Worm (Caenorhabditis elegans) whole organism, L2 larva: ENCODE results near the gene F32D1.8.

Experiments used
- C34F6.9 ChIP-seq: fragments of 150-350 bp; optimal IDR thresholded peaks from 2 replicates; lab custom pipeline; 2014; ENCODE audit warnings: missing biosample characterization, missing genetic modification characterization
- F13H6.1 ChIP-seq: sonication (generic microtip); optimal IDR thresholded peaks from 2 replicates; lab custom pipeline; 2016; ENCODE audit warnings: missing genetic modification characterization, missing compliant biosample characterization
- R02D3.7 ChIP-seq: fragments of 150-350 bp; optimal IDR thresholded peaks from 2 replicates; lab custom pipeline; 2014; ENCODE audit warnings: missing biosample characterization, missing genetic modification characterization
- Y55F3AM.14 ChIP-seq: fragments of 200-800 bp; sonication (Bioruptor generic); optimal IDR thresholded peaks from 2 replicates; lab custom pipeline; 2018; ENCODE audit warnings: mild to moderate bottlenecking, missing genetic modification characterization, missing compliant biosample characterization
- ZK546.5 ChIP-seq: sonication (generic microtip); optimal IDR thresholded peaks from 2 replicates; lab custom pipeline; 2017; ENCODE audit warnings: missing biosample characterization, missing genetic modification characterization
- alr-1 ChIP-seq: fragments of 150-350 bp; optimal IDR thresholded peaks from 2 replicates; lab custom pipeline; 2014; ENCODE audit warnings: missing biosample characterization, missing genetic modification characterization
- aly-2 ChIP-seq: fragments of 150-350 bp; optimal IDR thresholded peaks from 2 replicates; lab custom pipeline; 2014; ENCODE audit warnings: missing biosample characterization, missing genetic modification characterization
- ama-1 ChIP-seq: fragments of 150-350 bp; optimal IDR thresholded peaks from 2 replicates; lab custom pipeline; 2018; ENCODE audit warnings: inconsistent platforms
- blmp-1 ChIP-seq: sonication (generic microtip); optimal IDR thresholded peaks from 2 replicates; lab custom pipeline; 2017; ENCODE audit warnings: missing genetic modification characterization, mild to moderate bottlenecking, missing compliant biosample characterization, antibody characterized with exemption, moderate library complexity; ENCODE audit not compliant: insufficient read depth
- ceh-82 ChIP-seq: fragments of 150-350 bp; optimal IDR thresholded peaks from 2 replicates; lab custom pipeline; 2014; ENCODE audit warnings: missing biosample characterization, missing genetic modification characterization
- dmd-4 ChIP-seq: sonication (generic microtip); optimal IDR thresholded peaks from 2 replicates; lab custom pipeline; 2017; ENCODE audit warnings: missing biosample characterization, missing genetic modification characterization
- egl-27 ChIP-seq: sonication (generic microtip); optimal IDR thresholded peaks from 3 replicates; lab custom pipeline; 2017; ENCODE audit warnings: missing biosample characterization, missing genetic modification reagents, missing genetic modification characterization
- elt-1 ChIP-seq: fragments of 150-350 bp; optimal IDR thresholded peaks from 2 replicates; lab custom pipeline; 2014; ENCODE audit warnings: missing biosample characterization, missing genetic modification characterization
- elt-3 ChIP-seq: sonication (generic microtip); optimal IDR thresholded peaks from 2 replicates; lab custom pipeline; 2017; ENCODE audit warnings: missing biosample characterization, missing genetic modification characterization
- fos-1 ChIP-seq: fragments of 150-350 bp; optimal IDR thresholded peaks from 2 replicates; lab custom pipeline; 2014; ENCODE audit warnings: missing biosample characterization, missing genetic modification characterization
- gmeb-1 ChIP-seq: fragments of 150-350 bp; optimal IDR thresholded peaks from 2 replicates; lab custom pipeline; 2014; ENCODE audit warnings: missing biosample characterization, missing genetic modification characterization
- lin-11 ChIP-seq: fragments of 150-350 bp; sonication (generic microtip); optimal IDR thresholded peaks from 2 replicates; lab custom pipeline; 2014; ENCODE audit warnings: missing biosample characterization, missing genetic modification characterization, inconsistent platforms, mixed read lengths
- lin-13 ChIP-seq: fragments of 150-350 bp; optimal IDR thresholded peaks from 2 replicates; lab custom pipeline; 2014; ENCODE audit warnings: missing biosample characterization, missing genetic modification reagents, missing genetic modification characterization
- lin-39 ChIP-seq: fragments of 150-350 bp; optimal IDR thresholded peaks from 2 replicates; lab custom pipeline; 2014; ENCODE audit warnings: missing biosample characterization, missing genetic modification reagents, missing genetic modification characterization
- lsy-2 ChIP-seq, 2 experiments: fragments of 150-350 bp in 1 of 2; sonication (generic microtip) in 1 of 2; optimal IDR thresholded peaks; 2 replicates each; lab custom pipeline; 2014 to 2017; ENCODE audit warnings: missing biosample characterization in 2 of 2, missing genetic modification characterization in 2 of 2
- mab-5 ChIP-seq: fragments of 150-350 bp; optimal IDR thresholded peaks from 2 replicates; lab custom pipeline; 2014; ENCODE audit warnings: missing biosample characterization, missing genetic modification characterization
- mbf-1 ChIP-seq: sonication (generic microtip); optimal IDR thresholded peaks from 2 replicates; lab custom pipeline; 2017; ENCODE audit warnings: missing biosample characterization, missing genetic modification characterization
- nhr-10 ChIP-seq: sonication (generic microtip); optimal IDR thresholded peaks from 2 replicates; lab custom pipeline; 2017; ENCODE audit warnings: missing biosample characterization, missing genetic modification characterization
- nhr-11 ChIP-seq: fragments of 150-350 bp; optimal IDR thresholded peaks from 2 replicates; lab custom pipeline; 2014; ENCODE audit warnings: missing biosample characterization, missing genetic modification characterization
- nhr-129 ChIP-seq: fragments of 150-350 bp; optimal IDR thresholded peaks from 2 replicates; lab custom pipeline; 2014; ENCODE audit warnings: missing biosample characterization, missing genetic modification characterization
- nhr-21 ChIP-seq: fragments of 150-350 bp; optimal IDR thresholded peaks from 2 replicates; lab custom pipeline; 2014; ENCODE audit warnings: missing biosample characterization, missing genetic modification characterization
- nhr-23 ChIP-seq: fragments of 150-350 bp; optimal IDR thresholded peaks from 2 replicates; lab custom pipeline; 2014; ENCODE audit warnings: missing biosample characterization, missing genetic modification reagents, missing genetic modification characterization
- nhr-6 ChIP-seq: fragments of 150-350 bp; optimal IDR thresholded peaks from 2 replicates; lab custom pipeline; 2014; ENCODE audit warnings: missing biosample characterization, missing genetic modification characterization
- nhr-77 ChIP-seq: fragments of 150-350 bp; optimal IDR thresholded peaks from 2 replicates; lab custom pipeline; 2014; ENCODE audit warnings: missing biosample characterization, missing genetic modification characterization
- skn-1 ChIP-seq: sonication (generic microtip); optimal IDR thresholded peaks from 2 replicates; lab custom pipeline; 2017; ENCODE audit warnings: missing biosample characterization, missing genetic modification characterization
- sma-3 ChIP-seq: sonication (generic microtip); optimal IDR thresholded peaks from 2 replicates; lab custom pipeline; 2016; ENCODE audit warnings: missing genetic modification reagents, missing genetic modification characterization, missing compliant biosample characterization
- sma-9 ChIP-seq, 2 experiments: fragments of 150-350 bp in 1 of 2; sonication (generic microtip) in 1 of 2; optimal IDR thresholded peaks; 2 replicates each; lab custom pipeline; 2014 to 2016; ENCODE audit warnings: missing genetic modification characterization in 2 of 2, mild to moderate bottlenecking in 1 of 2, missing biosample characterization in 1 of 2, missing compliant biosample characterization in 1 of 2, missing genetic modification reagents in 1 of 2, moderate library complexity in 1 of 2
- snpc-4 ChIP-seq: fragments of 150-350 bp; optimal IDR thresholded peaks from 2 replicates; lab custom pipeline; 2014; ENCODE audit warnings: missing biosample characterization, missing genetic modification characterization
- unc-39 ChIP-seq: fragments of 150-350 bp; optimal IDR thresholded peaks from 2 replicates; lab custom pipeline; 2014; ENCODE audit warnings: missing biosample characterization, missing genetic modification characterization
- unc-55 ChIP-seq: fragments of 150-350 bp; sonication (generic microtip); optimal IDR thresholded peaks from 3 replicates; lab custom pipeline; 2014; ENCODE audit warnings: missing biosample characterization, missing genetic modification reagents, missing genetic modification characterization
- unc-62 ChIP-seq: fragments of 150-350 bp; optimal IDR thresholded peaks from 2 replicates; lab custom pipeline; 2014; ENCODE audit warnings: missing biosample characterization, missing genetic modification reagents, missing genetic modification characterization
- zag-1 ChIP-seq: fragments of 150-350 bp; optimal IDR thresholded peaks from 2 replicates; lab custom pipeline; 2014; ENCODE audit warnings: missing biosample characterization, missing genetic modification characterization
- ztf-1 ChIP-seq: fragments of 200-800 bp; sonication (Bioruptor generic); conservative IDR thresholded peaks from 2 replicates; pipeline ENCODE4 v1.3.6; 2022; ENCODE audit warnings: missing genetic modification characterization, missing compliant biosample characterization
- ztf-11 ChIP-seq: sonication (generic microtip); optimal IDR thresholded peaks from 2 replicates; lab custom pipeline; 2017; ENCODE audit warnings: missing biosample characterization, missing genetic modification characterization
- ztf-4 ChIP-seq: fragments of 150-350 bp; optimal IDR thresholded peaks from 2 replicates; lab custom pipeline; 2014; ENCODE audit warnings: missing biosample characterization, missing genetic modification characterization

Gene F32D1.8

ce11 chrV:4377622-4378021 lies at the start of gene F32D1.8:
Gene F32D1.8, minus strand, starts transcription at chrV:4377722.
- TF ChIP-seq unc-39 (tag; lab: Kevin White, UChicago) (no peak), mab-5 (tag; lab: Kevin White, UChicago) (no peak), nhr-21 (tag; lab: Kevin White, UChicago) (no peak), ztf-4 (tag; lab: Kevin White, UChicago) (no peak), nhr-77 (tag; lab: Kevin White, UChicago) (no peak), fos-1 (tag; lab: Kevin White, UChicago) (no peak), Y55F3AM.14 (GFP tag; lab: Kevin White, UChicago) (no peak), elt-1 (no peak), F13H6.1 (no peak), lin-11 (tag; lab: Kevin White, UChicago) (no peak), nhr-11 (tag; lab: Kevin White, UChicago) (no peak), nhr-129 (no peak), ceh-82 (tag; lab: Kevin White, UChicago) (no peak), zag-1 (no peak), nhr-10 (tag; lab: Kevin White, UChicago) (no peak), ama-1 (lab: Kevin White, UChicago) (no peak), snpc-4 (tag; lab: Kevin White, UChicago) (no peak), egl-27 (tag; lab: Kevin White, UChicago) (no peak), C34F6.9 (tag; lab: Kevin White, UChicago) (no peak)

ce11 chrV:4423860-4424401 lies 46.4 kb upstream of the F32D1.8 start, which contains the start of the genes Y47D7A.9 and Y47D7A.19:
Gene Y47D7A.9, minus strand, starts transcription at chrV:4423960.
Gene Y47D7A.19, plus strand, starts transcription at chrV:4424351.
- TF ChIP-seq R02D3.7 (tag; lab: Kevin White, UChicago) (no peak), elt-1 (no peak), skn-1 (no peak), sma-3 (GFP tag; lab: Kevin White, UChicago) (no peak), unc-62 (no peak), zag-1 (no peak), ZK546.5 (tag; lab: Kevin White, UChicago) (no peak), ceh-82 (tag; lab: Kevin White, UChicago) (no peak), aly-2 (no peak), blmp-1 (no peak), nhr-23 (tag; lab: Kevin White, UChicago) (no peak), nhr-77 (tag; lab: Kevin White, UChicago) (no peak), lsy-2 (tag; optimal IDR thresholded peaks at IDR 0.05; lab: Kevin White, UChicago) (no peak), elt-3 (no peak), lin-13 (GFP tag; lab: Kevin White, UChicago) (no peak)

ce11 chrV:4423087-4423486 lies 45.6 kb upstream of the F32D1.8 start:
- TF ChIP-seq ztf-1 (GFP tag; lab: Robert Waterston, UW) = no peak
- no peak for TF ChIP-seq elt-3
- TF ChIP-seq Y55F3AM.14 (GFP tag; lab: Kevin White, UChicago) = no peak
- no peak for TF ChIP-seq skn-1
- no peak for TF ChIP-seq dmd-4 (tag; lab: Kevin White, UChicago)

- TF ChIP-seq nhr-10 (tag; lab: Kevin White, UChicago) (no peak), blmp-1 (no peak), ama-1 (lab: Kevin White, UChicago) (no peak)
These were observed 44.6 kb upstream of the F32D1.8 start, which contains the start of gene skr-7 for ce11 chrV:4422127-4422526. Gene skr-7, plus strand, starts transcription at chrV:4422427.

- TF ChIP-seq sma-9 (GFP tag; optimal IDR thresholded peaks at IDR 0.05; lab: Kevin White, UChicago) (no peak), sma-9 (tag; optimal IDR thresholded peaks at IDR 0.05; lab: Kevin White, UChicago) (no peak), blmp-1 (no peak), unc-55 (no peak), nhr-6 (no peak), aly-2 (no peak), lin-39 (tag; lab: Kevin White, UChicago) (no peak), gmeb-1 (tag; lab: Kevin White, UChicago) (no peak), skn-1 (no peak), mbf-1 (tag; lab: Kevin White, UChicago) (no peak), ZK546.5 (tag; lab: Kevin White, UChicago) (no peak), nhr-21 (tag; lab: Kevin White, UChicago) (no peak), alr-1 (tag; lab: Kevin White, UChicago) (no peak), ama-1 (lab: Kevin White, UChicago) (no peak), ztf-11 (tag; lab: Kevin White, UChicago) (no peak), nhr-10 (tag; lab: Kevin White, UChicago) (no peak), F13H6.1 (no peak)
These were observed 44.0 kb upstream of the F32D1.8 start, which contains the start of gene skr-14 for ce11 chrV:4421475-4421874. Gene skr-14, minus strand, starts transcription at chrV:4421575.
